Worm (Caenorhabditis elegans) whole organism, L2 larva: ENCODE data around the gene srh-22.

Source experiments
- C34F6.9 ChIP-seq: fragments of 150-350 bp; optimal IDR thresholded peaks from 2 replicates; lab custom pipeline; 2014; ENCODE audit warnings: missing biosample characterization, missing genetic modification characterization
- R02D3.7 ChIP-seq: fragments of 150-350 bp; optimal IDR thresholded peaks from 2 replicates; lab custom pipeline; 2014; ENCODE audit warnings: missing biosample characterization, missing genetic modification characterization
- Y55F3AM.14 ChIP-seq: fragments of 200-800 bp; sonication (Bioruptor generic); optimal IDR thresholded peaks from 2 replicates; lab custom pipeline; 2018; ENCODE audit warnings: mild to moderate bottlenecking, missing genetic modification characterization, missing compliant biosample characterization
- ZK546.5 ChIP-seq: sonication (generic microtip); optimal IDR thresholded peaks from 2 replicates; lab custom pipeline; 2017; ENCODE audit warnings: missing biosample characterization, missing genetic modification characterization
- alr-1 ChIP-seq: fragments of 150-350 bp; optimal IDR thresholded peaks from 2 replicates; lab custom pipeline; 2014; ENCODE audit warnings: missing biosample characterization, missing genetic modification characterization
- ama-1 ChIP-seq: fragments of 150-350 bp; optimal IDR thresholded peaks from 2 replicates; lab custom pipeline; 2018; ENCODE audit warnings: inconsistent platforms
- crh-2 ChIP-seq: sonication (generic microtip); optimal IDR thresholded peaks from 2 replicates; lab custom pipeline; 2017; ENCODE audit warnings: missing biosample characterization, missing genetic modification characterization
- egl-27 ChIP-seq: sonication (generic microtip); optimal IDR thresholded peaks from 3 replicates; lab custom pipeline; 2017; ENCODE audit warnings: missing biosample characterization, missing genetic modification reagents, missing genetic modification characterization
- elt-3 ChIP-seq: sonication (generic microtip); optimal IDR thresholded peaks from 2 replicates; lab custom pipeline; 2017; ENCODE audit warnings: missing biosample characterization, missing genetic modification characterization
- fos-1 ChIP-seq: fragments of 150-350 bp; optimal IDR thresholded peaks from 2 replicates; lab custom pipeline; 2014; ENCODE audit warnings: missing biosample characterization, missing genetic modification characterization
- lin-11 ChIP-seq: fragments of 150-350 bp; sonication (generic microtip); optimal IDR thresholded peaks from 2 replicates; lab custom pipeline; 2014; ENCODE audit warnings: missing biosample characterization, missing genetic modification characterization, inconsistent platforms, mixed read lengths
- lin-39 ChIP-seq: fragments of 150-350 bp; optimal IDR thresholded peaks from 2 replicates; lab custom pipeline; 2014; ENCODE audit warnings: missing biosample characterization, missing genetic modification reagents, missing genetic modification characterization
- mab-5 ChIP-seq: fragments of 150-350 bp; optimal IDR thresholded peaks from 2 replicates; lab custom pipeline; 2014; ENCODE audit warnings: missing biosample characterization, missing genetic modification characterization
- mdl-1 ChIP-seq, 2 experiments: fragments of 150-350 bp in 1 of 2; sonication (generic microtip) in 1 of 2; optimal IDR thresholded peaks; 2 replicates each; lab custom pipeline; 2017; ENCODE audit warnings: missing biosample characterization in 2 of 2, missing genetic modification characterization in 2 of 2
- nhr-11 ChIP-seq: fragments of 150-350 bp; optimal IDR thresholded peaks from 2 replicates; lab custom pipeline; 2014; ENCODE audit warnings: missing biosample characterization, missing genetic modification characterization
- nhr-129 ChIP-seq: fragments of 150-350 bp; optimal IDR thresholded peaks from 2 replicates; lab custom pipeline; 2014; ENCODE audit warnings: missing biosample characterization, missing genetic modification characterization
- nhr-21 ChIP-seq: fragments of 150-350 bp; optimal IDR thresholded peaks from 2 replicates; lab custom pipeline; 2014; ENCODE audit warnings: missing biosample characterization, missing genetic modification characterization
- nhr-237 ChIP-seq: fragments of 150-350 bp; optimal IDR thresholded peaks from 2 replicates; lab custom pipeline; 2014; ENCODE audit warnings: missing biosample characterization, missing genetic modification characterization
- nhr-25 ChIP-seq: fragments of 150-350 bp; sonication (generic microtip); optimal IDR thresholded peaks from 3 replicates; lab custom pipeline; 2014; ENCODE audit warnings: missing biosample characterization, missing genetic modification characterization
- nhr-6 ChIP-seq: fragments of 150-350 bp; optimal IDR thresholded peaks from 2 replicates; lab custom pipeline; 2014; ENCODE audit warnings: missing biosample characterization, missing genetic modification characterization
- peb-1 ChIP-seq: fragments of 150-350 bp; optimal IDR thresholded peaks from 2 replicates; lab custom pipeline; 2014; ENCODE audit warnings: missing biosample characterization, missing genetic modification characterization
- skn-1 ChIP-seq: sonication (generic microtip); optimal IDR thresholded peaks from 2 replicates; lab custom pipeline; 2017; ENCODE audit warnings: missing biosample characterization, missing genetic modification characterization
- sma-9 ChIP-seq, 2 experiments: fragments of 150-350 bp in 1 of 2; sonication (generic microtip) in 1 of 2; optimal IDR thresholded peaks; 2 replicates each; lab custom pipeline; 2014 to 2016; ENCODE audit warnings: missing genetic modification characterization in 2 of 2, mild to moderate bottlenecking in 1 of 2, missing biosample characterization in 1 of 2, missing compliant biosample characterization in 1 of 2, missing genetic modification reagents in 1 of 2, moderate library complexity in 1 of 2
- unc-55 ChIP-seq: fragments of 150-350 bp; sonication (generic microtip); optimal IDR thresholded peaks from 3 replicates; lab custom pipeline; 2014; ENCODE audit warnings: missing biosample characterization, missing genetic modification reagents, missing genetic modification characterization
- ztf-1 ChIP-seq: fragments of 200-800 bp; sonication (Bioruptor generic); conservative IDR thresholded peaks from 2 replicates; pipeline ENCODE4 v1.3.6; 2022; ENCODE audit warnings: missing genetic modification characterization, missing compliant biosample characterization
- ztf-11 ChIP-seq: sonication (generic microtip); optimal IDR thresholded peaks from 2 replicates; lab custom pipeline; 2017; ENCODE audit warnings: missing biosample characterization, missing genetic modification characterization

srh-22 gene

DNA sequence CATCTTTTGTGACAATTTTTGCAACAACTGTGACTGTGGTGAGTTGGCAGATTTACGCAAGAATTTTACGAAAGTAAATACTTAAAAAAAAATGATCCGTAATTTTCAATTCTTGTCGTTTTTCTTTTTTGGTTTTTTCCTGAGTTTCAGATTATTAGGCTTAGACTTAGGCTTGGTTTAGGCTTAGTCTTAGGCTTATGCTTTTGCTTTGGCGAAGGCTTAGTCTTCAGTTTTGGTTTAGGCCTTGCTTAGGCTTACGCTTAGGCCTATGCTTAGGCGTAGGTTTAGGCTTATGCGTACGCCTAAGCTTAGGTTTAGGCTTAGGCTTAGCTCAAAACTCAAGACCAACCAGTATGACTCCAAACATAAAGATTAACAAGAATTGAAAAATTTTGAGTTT is 35.5 kb downstream of the srh-22 start:
- TF ChIP-seq nhr-237 (tag; lab: Kevin White, UChicago) (no peak), nhr-11 (tag; lab: Kevin White, UChicago) (no peak), nhr-21 (no peak), mdl-1 (tag; optimal IDR thresholded peaks at IDR 0.05; lab: Kevin White, UChicago) (no peak), elt-3 (tag; lab: Kevin White, UChicago) (no peak), nhr-6 (no peak), R02D3.7 (tag; lab: Kevin White, UChicago) (no peak)

DNA sequence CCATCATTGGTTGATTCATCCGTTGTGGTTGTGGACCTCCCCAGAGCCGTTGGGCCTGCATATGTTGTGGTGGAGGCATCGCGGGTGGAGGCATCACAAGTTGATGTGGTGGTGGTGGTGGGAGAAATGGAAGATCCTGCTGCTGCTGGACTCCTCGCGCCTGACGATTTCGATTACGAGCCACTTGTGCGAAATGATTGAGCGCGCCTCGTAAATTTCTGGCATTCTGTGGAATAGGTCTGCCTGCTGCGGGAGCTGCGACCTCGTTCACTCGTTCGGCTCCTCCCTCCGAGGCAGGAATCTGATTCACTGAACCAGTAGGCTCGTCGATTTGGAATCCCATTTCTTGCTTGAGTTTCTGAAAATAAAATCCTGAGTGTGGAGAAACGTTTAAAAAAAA is 38.6 kb downstream of the srh-22 start:
- TF ChIP-seq peb-1 (tag; lab: Kevin White, UChicago) (no peak), R02D3.7 (tag; lab: Kevin White, UChicago) (no peak), mab-5 (tag; lab: Kevin White, UChicago) (no peak), Y55F3AM.14 (no peak), ztf-11 (no peak), skn-1 (no peak), sma-9 (GFP tag; optimal IDR thresholded peaks at IDR 0.05; lab: Kevin White, UChicago) (no peak), sma-9 (tag; optimal IDR thresholded peaks at IDR 0.05; lab: Kevin White, UChicago) (no peak), nhr-237 (tag; lab: Kevin White, UChicago) (no peak), nhr-21 (no peak)

DNA sequence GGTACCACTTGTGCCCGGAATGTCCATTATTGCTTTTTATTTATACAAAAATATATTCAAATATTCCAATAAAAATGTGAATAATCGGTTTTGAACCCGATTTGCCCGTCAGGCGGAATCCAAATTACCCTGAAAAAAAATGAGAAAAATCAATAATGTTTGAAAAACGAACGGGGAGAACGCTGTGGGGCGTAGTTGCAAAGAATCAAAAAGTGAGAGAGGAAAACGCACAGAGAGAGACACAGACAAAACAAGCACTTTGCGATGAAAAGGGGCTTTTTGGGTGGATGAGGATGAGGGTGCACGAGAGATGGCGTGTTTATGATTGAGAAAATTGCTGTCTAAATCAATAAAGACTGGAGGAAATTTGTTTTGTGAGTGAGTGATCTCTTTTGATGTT is 40.8 kb downstream of the srh-22 start, which contains the start of gene tam-1:
Gene tam-1, minus strand, starts transcription at position 135 of the 400 bp plus-strand sequence.
- TF ChIP-seq unc-55 (GFP tag; lab: Kevin White, UChicago) (no peak), lin-11 (tag; lab: Kevin White, UChicago) (no peak), nhr-237 (tag; lab: Kevin White, UChicago) (no peak), ztf-1 (no peak), alr-1 (no peak), R02D3.7 (tag; lab: Kevin White, UChicago) (no peak), C34F6.9 (tag; lab: Kevin White, UChicago) (peak; percentile 40), mab-5 (tag; lab: Kevin White, UChicago) (no peak)

DNA sequence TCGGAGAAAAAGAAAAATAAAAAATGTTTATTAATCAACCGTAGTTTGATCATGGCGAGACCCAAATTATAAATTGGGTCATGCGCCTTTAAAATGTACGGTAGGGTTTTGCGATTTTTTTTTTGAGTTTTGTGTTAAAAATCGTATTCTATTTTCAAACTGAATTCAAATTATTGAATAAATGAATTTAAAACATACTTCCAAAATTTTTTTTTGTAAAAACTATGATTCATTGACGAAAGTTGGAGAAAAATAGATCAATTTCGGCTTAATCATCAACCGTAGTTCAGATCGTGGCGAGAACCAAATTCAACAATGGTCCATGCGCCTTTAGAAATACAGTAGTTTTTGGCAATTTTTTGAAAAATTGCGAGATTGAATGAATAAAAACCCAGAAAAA is 41.5 kb downstream of the srh-22 start:
- TF ChIP-seq mab-5 (tag; lab: Kevin White, UChicago) (no peak), ztf-11 (no peak), ZK546.5 (tag; lab: Kevin White, UChicago) (no peak), egl-27 (no peak), fos-1 (tag; lab: Kevin White, UChicago) (no peak), unc-55 (GFP tag; lab: Kevin White, UChicago) (no peak), ama-1 (lab: Kevin White, UChicago) (no peak)

DNA sequence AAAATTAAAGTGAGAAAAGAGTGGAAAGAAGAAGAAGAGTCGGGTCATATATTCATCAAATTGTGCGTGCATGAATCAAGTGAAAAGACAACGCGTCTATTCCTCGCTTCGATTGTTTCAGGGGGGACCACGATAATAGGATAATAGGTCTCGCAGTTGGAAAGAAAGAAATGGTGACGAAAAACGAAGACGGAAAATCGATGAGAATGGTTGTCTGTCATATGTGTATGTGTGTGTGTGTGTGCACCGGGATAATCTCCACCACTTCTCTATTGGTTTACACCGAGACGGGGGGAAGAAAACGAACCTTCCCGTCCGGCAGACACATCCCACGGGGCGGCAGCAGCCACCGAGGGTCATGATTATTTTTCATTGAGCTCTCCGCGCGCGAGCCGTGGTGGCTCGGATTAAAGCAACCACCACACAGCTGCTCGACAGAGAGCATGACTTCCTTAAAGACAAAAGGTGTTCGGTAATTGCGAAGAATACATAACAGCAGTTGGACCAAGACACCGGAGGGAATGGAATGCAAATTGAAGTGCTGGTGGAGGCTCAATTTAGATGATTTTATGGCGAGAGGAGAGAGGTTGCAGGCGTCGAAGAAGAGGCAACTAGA is 42.0 kb downstream of the srh-22 start:
- TF ChIP-seq unc-55 (GFP tag; lab: Kevin White, UChicago) = peak; percentile 22
- TF ChIP-seq Y55F3AM.14 = peak; percentile 9
- no peak for TF ChIP-seq nhr-21
- TF ChIP-seq R02D3.7 (tag; lab: Kevin White, UChicago) = no peak

DNA sequence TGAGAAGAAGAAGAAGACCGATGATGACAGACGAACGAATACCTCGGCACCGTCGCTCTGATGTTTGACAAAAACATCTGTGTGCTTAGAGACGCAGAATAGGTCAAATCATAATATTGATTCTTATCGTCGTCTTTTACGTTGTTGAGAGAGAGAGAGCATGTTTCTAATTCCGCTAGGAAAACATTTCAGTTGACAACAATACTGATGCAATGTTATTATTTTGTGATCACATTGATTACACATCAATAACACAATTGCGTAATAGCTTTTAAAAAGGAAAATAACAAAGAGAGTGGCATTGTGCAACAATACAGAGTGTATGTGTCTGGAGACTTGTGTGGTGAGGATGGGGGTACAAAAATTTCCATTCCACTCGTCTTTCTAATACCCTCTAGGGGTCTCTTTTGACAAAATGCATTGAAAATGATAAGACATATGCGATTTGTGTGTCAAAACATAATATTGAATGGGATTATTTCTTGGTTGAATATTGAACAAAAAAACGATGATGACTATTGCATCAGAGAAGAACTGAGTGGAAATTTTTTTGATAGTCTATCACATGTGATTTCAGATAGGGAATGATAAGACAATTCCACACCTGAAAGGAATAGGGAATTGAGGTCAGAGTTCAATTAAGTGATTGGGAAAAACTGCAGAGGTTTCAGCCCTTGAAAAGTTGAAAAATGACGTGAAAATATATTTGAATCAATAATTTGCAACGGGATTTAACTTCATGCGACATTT is 42.7 kb downstream of the srh-22 start:
- TF ChIP-seq sma-9 (GFP tag; optimal IDR thresholded peaks at IDR 0.05; lab: Kevin White, UChicago) (peak; percentile 48), sma-9 (tag; optimal IDR thresholded peaks at IDR 0.05; lab: Kevin White, UChicago) (no peak), crh-2 (peak; percentile 38), lin-39 (tag; lab: Kevin White, UChicago) (no peak), nhr-129 (peak; percentile 48), fos-1 (tag; lab: Kevin White, UChicago) (peak; percentile 57), unc-55 (GFP tag; lab: Kevin White, UChicago) (no peak), skn-1 (peak; percentile 33)

DNA sequence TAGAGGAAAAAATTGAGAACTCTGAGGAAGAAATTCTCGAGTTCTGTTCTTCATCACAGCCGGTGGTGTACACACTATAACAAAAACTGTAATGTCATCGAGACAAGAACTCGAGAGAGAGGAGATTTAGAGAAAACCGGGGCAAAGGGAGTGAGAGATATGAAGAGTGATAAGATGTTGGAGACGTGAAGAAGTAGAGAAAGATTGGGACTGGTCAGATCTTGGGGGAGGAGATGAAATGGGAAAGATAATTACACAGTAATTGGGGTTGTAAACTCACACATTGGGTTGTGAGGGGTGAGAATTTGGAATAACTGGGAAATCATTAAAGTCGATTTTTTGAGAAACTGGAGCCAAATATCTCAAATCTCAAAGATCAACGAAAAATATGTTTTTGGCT is 43.7 kb downstream of the srh-22 start:
- TF ChIP-seq nhr-25 (no peak), sma-9 (GFP tag; optimal IDR thresholded peaks at IDR 0.05; lab: Kevin White, UChicago) (peak; percentile 26), sma-9 (tag; optimal IDR thresholded peaks at IDR 0.05; lab: Kevin White, UChicago) (no peak)
